Fruit fly (Drosophila melanogaster): ENCODE data around the gene ppan.
A peak's percentile ranks its signal among the peaks of the same experiment; 100 is the strongest.

ppan gene

dm6 chr3R:21133951-21134350, 17.9 kb downstream of the ppan start, which contains the start of gene Usp8 (continued):
- TF ChIP-seq CG2889 (GFP tag; IDR thresholded peaks at IDR 0.05) (no peak), sc (optimal IDR thresholded peaks at IDR 0.05) (no peak), sc (GFP tag; optimal IDR thresholded peaks at IDR 0.05) (no peak), unpg (GFP tag; optimal IDR thresholded peaks at IDR 0.05) (no peak), toy (GFP tag; IDR thresholded peaks at IDR 0.05) (no peak), sens-2 (GFP tag; IDR thresholded peaks at IDR 0.05) (no peak), sug (tag; optimal IDR thresholded peaks at IDR 0.05) (peak; percentile 49), CG8281 (tag; optimal IDR thresholded peaks at IDR 0.05) (no peak), ato (GFP tag; IDR thresholded peaks at IDR 0.05; ENCODE audit: partially characterized antibody) (no peak), emc (GFP tag; optimal IDR thresholded peaks at IDR 0.05) (no peak), MBD-R2 (GFP tag; IDR thresholded peaks at IDR 0.05) (peak; percentile 43; the same call in 1 of the 2 replicates), gfzf (GFP tag; optimal IDR thresholded peaks at IDR 0.05) (no peak), CG8765 (GFP tag; IDR thresholded peaks at IDR 0.05) (no peak), crol (GFP tag; IDR thresholded peaks at IDR 0.05) (no peak), danr (GFP tag; IDR thresholded peaks at IDR 0.05) (no peak), bab2 (GFP tag; optimal IDR thresholded peaks at IDR 0.05) (no peak), disco-r (GFP tag; optimal IDR thresholded peaks at IDR 0.05) (no peak), Myb (GFP tag; optimal IDR thresholded peaks at IDR 0.05) (no peak), CG9727 (GFP tag; optimal IDR thresholded peaks at IDR 0.05) (peak; percentile 42), bigmax (GFP tag; optimal IDR thresholded peaks at IDR 0.05) (no peak), gcm (GFP tag; optimal IDR thresholded peaks at IDR 0.05) (peak; percentile 23), lilli (GFP tag; optimal IDR thresholded peaks at IDR 0.05) (peak; percentile 18), scrt (GFP tag; optimal IDR thresholded peaks at IDR 0.05) (no peak), grn (GFP tag; optimal IDR thresholded peaks at IDR 0.05) (no peak), Stat92E (GFP tag; optimal IDR thresholded peaks at IDR 0.05) (no peak), Mes4 (GFP tag; optimal IDR thresholded peaks at IDR 0.05) (no peak), klu (GFP tag; IDR thresholded peaks at IDR 0.05) (no peak), gcm2 (GFP tag; optimal IDR thresholded peaks at IDR 0.05) (no peak), MESR4 (GFP tag; optimal IDR thresholded peaks at IDR 0.05) (no peak), wek (GFP tag; optimal IDR thresholded peaks at IDR 0.05) (no peak), exex (tag; optimal IDR thresholded peaks at IDR 0.05) (no peak), E2f1 (GFP tag; IDR thresholded peaks at IDR 0.05) (no peak), CG8924 (tag; optimal IDR thresholded peaks at IDR 0.05) (peak; percentile 70), Hmx (GFP tag; optimal IDR thresholded peaks at IDR 0.05) (no peak), Antp (GFP tag; optimal IDR thresholded peaks at IDR 0.05) (no peak), knrl (GFP tag; IDR thresholded peaks at IDR 0.05; ENCODE audit: partially characterized antibody) (no peak), CG6683 (GFP tag; optimal IDR thresholded peaks at IDR 0.05) (no peak), bcd (GFP tag; optimal IDR thresholded peaks at IDR 0.05) (no peak), pfk (GFP tag; optimal IDR thresholded peaks at IDR 0.05) (no peak), CG34422 (GFP tag; IDR thresholded peaks at IDR 0.05) (no peak), Oli (tag; optimal IDR thresholded peaks at IDR 0.05) (peak; percentile 11), CG2712 (tag; optimal IDR thresholded peaks at IDR 0.05) (peak; percentile 66), Trl (optimal IDR thresholded peaks at IDR 0.05) (no peak), Trl (GFP tag; optimal IDR thresholded peaks at IDR 0.05) (no peak), so (GFP tag; IDR thresholded peaks at IDR 0.05) (no peak), CG8944 (GFP tag; optimal IDR thresholded peaks at IDR 0.05) (no peak), CG10462 (GFP tag; optimal IDR thresholded peaks at IDR 0.05) (no peak), CG1233 (GFP tag; optimal IDR thresholded peaks at IDR 0.05) (no peak), abd-A (tag; optimal IDR thresholded peaks at IDR 0.05) (no peak), Fer1 (GFP tag; optimal IDR thresholded peaks at IDR 0.05) (no peak), gem (tag; optimal IDR thresholded peaks at IDR 0.05) (no peak), crp (GFP tag; optimal IDR thresholded peaks at IDR 0.05) (peak in 1 of 2 experiments; percentile 74)
